Worm (Caenorhabditis elegans) whole organism, young adult: ENCODE data around the gene T04A6.3.

ENCODE experiments used
- C17E4.6 ChIP-seq: fragments of 200-800 bp; sonication (Bioruptor generic); IDR thresholded peaks from 2 replicates; pipeline ENCODE4 v1.3.6; 2022; ENCODE audit warnings: missing genetic modification reagents, missing genetic modification characterization, missing compliant biosample characterization
- F33H1.4 ChIP-seq: fragments of 200-800 bp; sonication (Bioruptor generic); IDR thresholded peaks from 2 replicates; pipeline ENCODE4 v1.3.6; 2022; ENCODE audit warnings: missing genetic modification reagents, missing genetic modification characterization, missing compliant biosample characterization
- K11D2.4 ChIP-seq: fragments of 200-800 bp; sonication (Bioruptor generic); IDR thresholded peaks from 2 replicates; pipeline ENCODE4 v1.3.6; 2022; ENCODE audit warnings: missing genetic modification reagents, missing genetic modification characterization, missing compliant biosample characterization
- K12H6.12 ChIP-seq: fragments of 200-800 bp; sonication (Bioruptor generic); optimal IDR thresholded peaks from 2 replicates; lab custom pipeline; 2018; ENCODE audit warnings: mild to moderate bottlenecking, missing genetic modification characterization, missing compliant biosample characterization
- ZK185.1 ChIP-seq: sonication (generic microtip); optimal IDR thresholded peaks from 2 replicates; lab custom pipeline; 2016; ENCODE audit warnings: mild to moderate bottlenecking, missing genetic modification characterization, missing compliant biosample characterization; ENCODE audit not compliant: poor library complexity, severe bottlenecking
- akir-1 ChIP-seq: fragments of 200-800 bp; sonication (Bioruptor generic); optimal IDR thresholded peaks from 2 replicates; lab custom pipeline; 2018; ENCODE audit warnings: mild to moderate bottlenecking, missing genetic modification characterization, moderate library complexity, missing compliant biosample characterization
- ama-1 ChIP-seq, 3 experiments: fragments of 150-350 bp in 1 of 3; sonication (generic microtip) in 2 of 3; optimal IDR thresholded peaks; 2 replicates each; lab custom pipeline; 2014 to 2018; ENCODE audit warnings: missing biosample characterization in 2 of 3, missing genetic modification characterization in 2 of 3, missing genetic modification reagents in 2 of 3
- aptf-2 ChIP-seq: fragments of 200-800 bp; sonication (Bioruptor generic); conservative IDR thresholded peaks from 2 replicates; pipeline ENCODE4 v1.3.6; 2022; ENCODE audit warnings: missing genetic modification reagents, missing genetic modification characterization, missing compliant biosample characterization
- attf-5 ChIP-seq: fragments of 200-800 bp; sonication (Bioruptor generic); optimal IDR thresholded peaks from 2 replicates; lab custom pipeline; 2018; ENCODE audit warnings: mild to moderate bottlenecking, missing genetic modification characterization, missing compliant biosample characterization
- bed-2 ChIP-seq: fragments of 200-800 bp; sonication (Bioruptor generic); IDR thresholded peaks from 2 replicates; pipeline ENCODE4 v1.3.6; 2022; ENCODE audit warnings: missing genetic modification reagents, missing genetic modification characterization, missing compliant biosample characterization
- ccch-3 ChIP-seq: fragments of 200-800 bp; sonication (Bioruptor generic); optimal IDR thresholded peaks from 2 replicates; lab custom pipeline; 2018; ENCODE audit warnings: mild to moderate bottlenecking, missing genetic modification characterization, missing compliant biosample characterization
- ceh-79 ChIP-seq: sonication (generic microtip); optimal IDR thresholded peaks from 2 replicates; lab custom pipeline; 2017; ENCODE audit warnings: mild to moderate bottlenecking, missing genetic modification characterization, missing compliant biosample characterization
- die-1 ChIP-seq: sonication (generic microtip); optimal IDR thresholded peaks from 2 replicates; lab custom pipeline; 2016; ENCODE audit warnings: missing genotype, mild to moderate bottlenecking, missing genetic modification characterization, missing compliant biosample characterization
- dox-1 ChIP-seq: fragments of 200-800 bp; sonication (Bioruptor generic); IDR thresholded peaks from 2 replicates; pipeline ENCODE4 v1.3.6; 2022; ENCODE audit warnings: missing genetic modification reagents, missing genetic modification characterization, missing compliant biosample characterization
- egl-44 ChIP-seq: fragments of 200-800 bp; sonication (Bioruptor generic); IDR thresholded peaks from 2 replicates; pipeline ENCODE4 v1.3.6; 2022; ENCODE audit warnings: missing genetic modification reagents, missing genetic modification characterization, missing compliant biosample characterization
- ets-4 ChIP-seq: fragments of 200-800 bp; sonication (Bioruptor generic); optimal IDR thresholded peaks from 2 replicates; lab custom pipeline; 2018; ENCODE audit warnings: mild to moderate bottlenecking, missing genetic modification characterization, missing compliant biosample characterization
- gei-17 ChIP-seq: fragments of 200-800 bp; sonication (Bioruptor generic); optimal IDR thresholded peaks from 2 replicates; lab custom pipeline; 2018; ENCODE audit warnings: mild to moderate bottlenecking, missing genetic modification characterization, missing compliant biosample characterization
- hmg-1.2 ChIP-seq: fragments of 200-800 bp; sonication (Bioruptor generic); IDR thresholded peaks from 2 replicates; pipeline ENCODE4 v1.3.6; 2022; ENCODE audit warnings: missing genetic modification reagents, missing genetic modification characterization, missing compliant biosample characterization
- hmg-20 ChIP-seq: fragments of 200-800 bp; sonication (Bioruptor generic); IDR thresholded peaks from 2 replicates; pipeline ENCODE4 v1.3.6; 2022; ENCODE audit warnings: missing genetic modification reagents, missing genetic modification characterization, missing compliant biosample characterization
- hrde-1 ChIP-seq: sonication (generic microtip); optimal IDR thresholded peaks from 2 replicates; lab custom pipeline; 2016; ENCODE audit warnings: missing genetic modification characterization, mild to moderate bottlenecking, missing compliant biosample characterization, moderate library complexity, missing genotype, missing genetic modification reagents, borderline replicate concordance
- hsf-1 ChIP-seq: fragments of 200-800 bp; sonication (Bioruptor generic); IDR thresholded peaks from 2 replicates; pipeline ENCODE4 v1.3.6; 2022; ENCODE audit warnings: missing genetic modification reagents, missing genetic modification characterization, missing compliant biosample characterization
- let-526 ChIP-seq: fragments of 200-800 bp; sonication (Bioruptor generic); IDR thresholded peaks from 2 replicates; pipeline ENCODE4 v1.3.6; 2022; ENCODE audit warnings: missing genetic modification reagents, missing genetic modification characterization, missing compliant biosample characterization
- let-607 ChIP-seq, 2 experiments: fragments of 200-800 bp in 1 of 2; sonication (Bioruptor generic) in 1 of 2; sonication (generic microtip) in 1 of 2; optimal IDR thresholded peaks; 2 replicates each; lab custom pipeline; 2016 to 2018; ENCODE audit warnings: mild to moderate bottlenecking in 2 of 2, missing compliant biosample characterization in 2 of 2, missing genetic modification characterization in 2 of 2, moderate library complexity in 2 of 2, missing genotype in 1 of 2
- lin-35 ChIP-seq, 3 experiments: fragments of 150-350 bp in 2 of 3; sonication (generic microtip) in 1 of 3; optimal IDR thresholded peaks; 2 replicates each; lab custom pipeline; 2014 to 2018; ENCODE audit warnings: missing biosample characterization in 3 of 3, missing genetic modification characterization in 3 of 3, missing genetic modification reagents in 3 of 3
- lin-40 ChIP-seq: sonication (generic microtip); optimal IDR thresholded peaks from 2 replicates; lab custom pipeline; 2016; ENCODE audit warnings: missing genetic modification characterization, mild to moderate bottlenecking, missing compliant biosample characterization, missing genotype, missing genetic modification reagents
- lin-54 ChIP-seq: fragments of 200-800 bp; sonication (Bioruptor generic); optimal IDR thresholded peaks from 2 replicates; lab custom pipeline; 2018; ENCODE audit warnings: mild to moderate bottlenecking, missing genetic modification characterization, missing compliant biosample characterization
- lsl-1 ChIP-seq: fragments of 200-800 bp; sonication (Bioruptor generic); optimal IDR thresholded peaks from 2 replicates; lab custom pipeline; 2018; ENCODE audit warnings: mild to moderate bottlenecking, missing genetic modification characterization, moderate library complexity, missing compliant biosample characterization
- madf-6 ChIP-seq: fragments of 200-800 bp; sonication (Bioruptor generic); IDR thresholded peaks from 2 replicates; pipeline ENCODE4 v1.3.6; 2022; ENCODE audit warnings: missing genetic modification reagents, missing genetic modification characterization, missing compliant biosample characterization
- mes-4 ChIP-seq: sonication (generic microtip); optimal IDR thresholded peaks from 2 replicates; lab custom pipeline; 2016; ENCODE audit warnings: missing genotype, missing genetic modification characterization, missing compliant biosample characterization
- nfya-1 ChIP-seq: sonication (generic microtip); optimal IDR thresholded peaks from 2 replicates; lab custom pipeline; 2017; ENCODE audit warnings: antibody characterized with exemption, missing compliant biosample characterization, missing genetic modification characterization, borderline replicate concordance; ENCODE audit not compliant: insufficient read depth
- nfyb-1 ChIP-seq: fragments of 200-800 bp; sonication (Bioruptor generic); IDR thresholded peaks from 2 replicates; pipeline ENCODE4 v1.3.6; 2022; ENCODE audit warnings: missing genetic modification reagents, missing genetic modification characterization, missing compliant biosample characterization
- nhr-80 ChIP-seq: sonication (generic microtip); optimal IDR thresholded peaks from 2 replicates; lab custom pipeline; 2016; ENCODE audit warnings: missing genetic modification characterization, missing compliant biosample characterization
- pbrm-1 ChIP-seq: fragments of 200-800 bp; sonication (Bioruptor generic); IDR thresholded peaks from 2 replicates; pipeline ENCODE4 v1.3.6; 2022; ENCODE audit warnings: missing genetic modification reagents, missing genetic modification characterization, missing compliant biosample characterization
- rcor-1 ChIP-seq: fragments of 200-800 bp; sonication (Bioruptor generic); IDR thresholded peaks from 2 replicates; pipeline ENCODE4 v1.3.6; 2022; ENCODE audit warnings: missing genetic modification reagents, missing genetic modification characterization, missing compliant biosample characterization
- snpc-3.4 ChIP-seq: sonication (generic microtip); optimal IDR thresholded peaks from 2 replicates; lab custom pipeline; 2017; ENCODE audit warnings: missing genetic modification characterization, mild to moderate bottlenecking, missing compliant biosample characterization, antibody characterized with exemption, moderate library complexity, missing genotype, missing genetic modification reagents
- snpc-4 ChIP-seq, 5 experiments: fragments of 150-350 bp in 1 of 5; sonication (generic microtip) in 4 of 5; optimal IDR thresholded peaks; 2 replicates each; lab custom pipeline; 2014 to 2018; ENCODE audit warnings: missing genetic modification characterization in 5 of 5, missing biosample characterization in 3 of 5, antibody characterized with exemption in 2 of 5, mild to moderate bottlenecking in 2 of 5, missing compliant biosample characterization in 2 of 5, missing genotype in 2 of 5, moderate library complexity in 2 of 5, missing genetic modification reagents in 1 of 5
- tbp1 ChIP-seq: fragments of 200-800 bp; sonication (Bioruptor generic); optimal IDR thresholded peaks from 2 replicates; lab custom pipeline; 2018; ENCODE audit warnings: mild to moderate bottlenecking, missing genetic modification characterization, missing compliant biosample characterization
- tbx-9 ChIP-seq: sonication (generic microtip); optimal IDR thresholded peaks from 2 replicates; lab custom pipeline; 2016; ENCODE audit warnings: borderline replicate concordance, missing genetic modification characterization, inconsistent platforms, missing compliant biosample characterization
- tlf-1 ChIP-seq: fragments of 200-800 bp; sonication (Bioruptor generic); optimal IDR thresholded peaks from 2 replicates; lab custom pipeline; 2018; ENCODE audit warnings: mild to moderate bottlenecking, missing genetic modification characterization, missing compliant biosample characterization
- unc-62 ChIP-seq: fragments of 150-350 bp; optimal IDR thresholded peaks from 2 replicates; lab custom pipeline; 2014; ENCODE audit warnings: missing biosample characterization, missing genetic modification reagents, missing genetic modification characterization
- xnd-1 ChIP-seq: sonication (generic microtip); optimal IDR thresholded peaks from 2 replicates; lab custom pipeline; 2016; ENCODE audit warnings: missing genotype, missing genetic modification reagents, missing genetic modification characterization, missing compliant biosample characterization
- zim-3 ChIP-seq: sonication (generic microtip); optimal IDR thresholded peaks from 2 replicates; lab custom pipeline; 2017; ENCODE audit warnings: mild to moderate bottlenecking, missing genetic modification characterization, moderate library complexity, missing compliant biosample characterization
- ztf-25 ChIP-seq: fragments of 200-800 bp; sonication (Bioruptor generic); IDR thresholded peaks from 2 replicates; pipeline ENCODE4 v1.3.6; 2022; ENCODE audit warnings: missing genetic modification reagents, missing genetic modification characterization, missing compliant biosample characterization

T04A6.3 gene

DNA sequence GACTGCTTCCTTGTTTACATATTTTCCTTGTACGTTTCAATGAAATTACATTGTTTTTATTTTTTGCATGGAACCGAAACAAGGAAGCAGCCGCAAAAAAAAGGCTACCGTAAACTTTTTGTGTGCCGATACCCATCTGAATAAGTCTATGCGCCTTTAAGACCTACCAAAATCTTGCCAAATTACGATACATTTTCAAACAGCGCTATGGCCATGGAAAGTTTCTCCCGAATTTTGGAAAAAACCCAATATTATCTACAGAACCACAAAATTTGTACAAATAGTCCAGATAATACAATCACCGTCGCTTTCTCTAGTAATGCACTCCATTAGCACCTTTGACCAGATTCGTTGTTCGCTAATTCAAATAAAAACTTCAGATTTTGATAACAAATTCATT lies 36.4 kb downstream of the T04A6.3 start (continued):
- TF ChIP-seq lsl-1 (GFP tag; lab: Kevin White, UChicago) (peak; percentile 54), madf-6 (GFP tag; lab: Robert Waterston, UW) (peak; percentile 56), lin-54 (GFP tag; lab: Kevin White, UChicago) (peak; percentile 49), C17E4.6 (GFP tag; lab: Robert Waterston, UW) (0 out of 2 replicates have a peak, but pooled peaks have one; percentile 33), rcor-1 (GFP tag; lab: Robert Waterston, UW) (peak; percentile 38), tbx-9 (no peak), ama-1 (optimal IDR thresholded peaks at IDR 0.05; lab: Kevin White, UChicago) (no peak), ama-1 (GFP tag; optimal IDR thresholded peaks at IDR 0.05; lab: Kevin White, UChicago) (no peak), snpc-4 (GFP tag; optimal IDR thresholded peaks at IDR 0.05; lab: Kevin White, UChicago) (peak; percentile 2), snpc-4 (tag; optimal IDR thresholded peaks at IDR 0.05; lab: Kevin White, UChicago) (peak in 1 of 4 experiments; percentile 48)

ce11 chrIII:7570083-7570695 lies 37.9 kb downstream of the T04A6.3 start, which contains the start of gene R13A5.7:
Gene R13A5.7 (minus strand): TSS chrIII:7570133.
- peak; percentile 46; the same call in 1 of the 2 replicates for TF ChIP-seq pbrm-1 (GFP tag; lab: Robert Waterston, UW)
- peak; percentile 50; the same call in 1 of the 2 replicates for TF ChIP-seq egl-44 (GFP tag; lab: Robert Waterston, UW)
- no peak for TF ChIP-seq hsf-1
- TF ChIP-seq K12H6.12 (tag; lab: Kevin White, UChicago) = peak; percentile 64
- TF ChIP-seq tlf-1 (GFP tag; lab: Kevin White, UChicago) = peak; percentile 28
- no peak for TF ChIP-seq ceh-79 (tag; lab: Kevin White, UChicago)
- TF ChIP-seq F33H1.4 (GFP tag; lab: Robert Waterston, UW) = no peak
- TF ChIP-seq hmg-20 (GFP tag; lab: Robert Waterston, UW) = 0 out of 2 replicates have a peak, but pooled peaks have one; percentile 3
- TF ChIP-seq ccch-3 (GFP tag; lab: Kevin White, UChicago) = no peak
- 0 out of 2 replicates have a peak, but pooled peaks have one; percentile 47 for TF ChIP-seq aptf-2 (GFP tag; lab: Robert Waterston, UW)
- peak; percentile 69 for TF ChIP-seq lin-40 (tag; lab: Kevin White, UChicago)
- TF ChIP-seq unc-62 (GFP tag; lab: Kevin White, UChicago) = peak; percentile 10
- TF ChIP-seq K11D2.4 = 0 out of 2 replicates have a peak, but pooled peaks have one; percentile 17
- TF ChIP-seq tbp1 (GFP tag; lab: Kevin White, UChicago) = peak; percentile 36
- TF ChIP-seq hrde-1 = no peak
- TF ChIP-seq bed-2 = no peak
- no peak for TF ChIP-seq mes-4 (tag; lab: Kevin White, UChicago)
- peak; percentile 97 for TF ChIP-seq nhr-80 (tag; lab: Kevin White, UChicago)
- TF ChIP-seq lin-35 (GFP tag; optimal IDR thresholded peaks at IDR 0.05; lab: Kevin White, UChicago) = peak in 1 of 3 experiments; percentile 62
- peak; percentile 71 for TF ChIP-seq ZK185.1
- peak; percentile 69 for TF ChIP-seq lin-54 (GFP tag; lab: Kevin White, UChicago)
- TF ChIP-seq xnd-1 (tag; lab: Kevin White, UChicago) = no peak
- TF ChIP-seq zim-3 (tag; lab: Kevin White, UChicago) = no peak
- TF ChIP-seq nfya-1 = no peak
- peak in 1 of 2 experiments; percentile 26 for TF ChIP-seq let-607 (tag; optimal IDR thresholded peaks at IDR 0.05; lab: Kevin White, UChicago)
- TF ChIP-seq gei-17 (GFP tag; lab: Kevin White, UChicago) = peak; percentile 21
- TF ChIP-seq hmg-1.2 (GFP tag; lab: Robert Waterston, UW) = peak; percentile 85
- peak; percentile 84 for TF ChIP-seq nfyb-1 (GFP tag; lab: Robert Waterston, UW)
- TF ChIP-seq attf-5 = peak; percentile 85
- peak; percentile 12 for TF ChIP-seq ets-4
- TF ChIP-seq let-526 (GFP tag; lab: Robert Waterston, UW) = 0 out of 2 replicates have a peak, but pooled peaks have one; percentile 37
- no peak for TF ChIP-seq akir-1
- TF ChIP-seq dox-1 (GFP tag; lab: Robert Waterston, UW) = no peak
- TF ChIP-seq die-1 = peak; percentile 52
- no peak for TF ChIP-seq ztf-25 (GFP tag; lab: Robert Waterston, UW)
- TF ChIP-seq snpc-3.4 = no peak
- TF ChIP-seq ama-1 (optimal IDR thresholded peaks at IDR 0.05; lab: Kevin White, UChicago) = no peak
- TF ChIP-seq ama-1 (GFP tag; optimal IDR thresholded peaks at IDR 0.05; lab: Kevin White, UChicago) = no peak
